Fruit fly (Drosophila melanogaster) whole organism, embryonic: ENCODE results near the gene Adgf-B.
A peak's percentile ranks its signal among the peaks of the same experiment; 100 is the strongest.

ENCODE experiments used
- BEAF-32 ChIP-seq: fragments of 200-800 bp; sonication (Bioruptor generic); optimal IDR thresholded peaks from 3 replicates; lab custom pipeline; 2017; ENCODE audit warnings: missing biosample characterization, missing genetic modification characterization, mild to moderate bottlenecking, moderate library complexity, missing genetic modification reagents
- CG10274 ChIP-seq: fragments of 200-800 bp; sonication (Bioruptor generic); optimal IDR thresholded peaks from 3 replicates; lab custom pipeline; 2017; ENCODE audit warnings: missing biosample characterization, mild to moderate bottlenecking, missing genetic modification characterization
- CG10321 ChIP-seq: fragments of 200-800 bp; sonication (Bioruptor generic); IDR thresholded peaks from 2 replicates; pipeline ENCODE4 v1.3.6; 2022; ENCODE audit warnings: missing biosample characterization, missing genetic modification characterization
- CG10431 ChIP-seq: fragments of 200-800 bp; sonication (Bioruptor generic); optimal IDR thresholded peaks from 3 replicates; lab custom pipeline; 2018; ENCODE audit warnings: missing biosample characterization, mild to moderate bottlenecking, missing genetic modification characterization
- CG10565 ChIP-seq: fragments of 200-800 bp; sonication (Bioruptor generic); optimal IDR thresholded peaks from 3 replicates; lab custom pipeline; 2016; ENCODE audit warnings: missing biosample characterization, mild to moderate bottlenecking, missing genetic modification characterization
- CG11085 ChIP-seq: fragments of 200-800 bp; sonication (Bioruptor generic); IDR thresholded peaks from 2 replicates; pipeline ENCODE4 v1.3.6; 2022; ENCODE audit warnings: missing biosample characterization, missing genetic modification characterization
- CG12155 ChIP-seq: fragments of 200-800 bp; sonication (Bioruptor generic); optimal IDR thresholded peaks from 3 replicates; lab custom pipeline; 2016; ENCODE audit warnings: missing biosample characterization, missing genetic modification characterization
- CG12942 ChIP-seq: fragments of 200-800 bp; sonication (Bioruptor generic); optimal IDR thresholded peaks from 3 replicates; lab custom pipeline; 2016; ENCODE audit warnings: missing biosample characterization, missing genetic modification characterization
- CG13894 ChIP-seq: fragments of 200-800 bp; sonication (Bioruptor generic); optimal IDR thresholded peaks from 3 replicates; lab custom pipeline; 2018; ENCODE audit warnings: missing biosample characterization, mild to moderate bottlenecking, missing genetic modification characterization, moderate library complexity
- CG16863 ChIP-seq: fragments of 200-800 bp; sonication (Bioruptor generic); optimal IDR thresholded peaks from 3 replicates; lab custom pipeline; 2016; ENCODE audit warnings: missing biosample characterization, missing genetic modification characterization
- CG17385 ChIP-seq: fragments of 200-800 bp; sonication (Bioruptor generic); optimal IDR thresholded peaks from 3 replicates; lab custom pipeline; 2018; ENCODE audit warnings: missing biosample characterization, mild to moderate bottlenecking, missing genetic modification characterization
- CG17912 ChIP-seq: fragments of 200-800 bp; sonication (Bioruptor generic); optimal IDR thresholded peaks from 2 replicates; lab custom pipeline; 2018; ENCODE audit warnings: missing biosample characterization, mild to moderate bottlenecking, missing genetic modification characterization
- CG32532 ChIP-seq: fragments of 200-800 bp; sonication (Bioruptor generic); IDR thresholded peaks from 2 replicates; pipeline ENCODE4 v1.3.6; 2022; ENCODE audit warnings: missing biosample characterization, missing genetic modification characterization
- CG4424 ChIP-seq: fragments of 200-800 bp; sonication (Bioruptor generic); optimal IDR thresholded peaks from 3 replicates; lab custom pipeline; 2016; ENCODE audit warnings: missing biosample characterization, missing genetic modification characterization
- CG6254 ChIP-seq: fragments of 200-800 bp; sonication (Bioruptor generic); optimal IDR thresholded peaks from 3 replicates; lab custom pipeline; 2017; ENCODE audit warnings: mild to moderate bottlenecking, missing biosample characterization, missing genetic modification reagents, missing genetic modification characterization
- CG6791 ChIP-seq: fragments of 200-800 bp; sonication (Bioruptor generic); IDR thresholded peaks from 3 replicates; pipeline ENCODE4 v1.3.6; 2022; ENCODE audit warnings: missing biosample characterization, missing genetic modification characterization; ENCODE audit not compliant: partially characterized antibody
- CG8924 ChIP-seq: fragments of 200-800 bp; optimal IDR thresholded peaks from 3 replicates; lab custom pipeline; 2019; ENCODE audit warnings: missing biosample characterization, mild to moderate bottlenecking, missing genetic modification characterization, moderate library complexity
- CG9797 ChIP-seq: fragments of 200-800 bp; sonication (Bioruptor generic); optimal IDR thresholded peaks from 3 replicates; lab custom pipeline; 2018; ENCODE audit warnings: missing biosample characterization, mild to moderate bottlenecking, missing genetic modification characterization
- Chrac-16 ChIP-seq: fragments of 200-800 bp; sonication (Bioruptor generic); optimal IDR thresholded peaks from 3 replicates; lab custom pipeline; 2016; ENCODE audit warnings: missing biosample characterization, missing genetic modification characterization
- Dll ChIP-seq: fragments of 200-800 bp; sonication (Bioruptor generic); IDR thresholded peaks from 4 replicates; pipeline ENCODE4 v1.3.6; 2022; ENCODE audit warnings: missing biosample characterization, missing genetic modification characterization; ENCODE audit not compliant: partially characterized antibody
- Elba2 ChIP-seq: fragments of 200-800 bp; sonication (Bioruptor generic); optimal IDR thresholded peaks from 3 replicates; lab custom pipeline; 2016; ENCODE audit warnings: missing biosample characterization, missing genetic modification characterization
- Ets97D ChIP-seq: fragments of 200-800 bp; sonication (Bioruptor generic); optimal IDR thresholded peaks from 3 replicates; lab custom pipeline; 2016; ENCODE audit warnings: missing biosample characterization, missing genetic modification characterization
- GATAe ChIP-seq: fragments of 200-800 bp; sonication (Bioruptor generic); conservative IDR thresholded peaks from 2 replicates; pipeline ENCODE4 v1.3.6; 2022; ENCODE audit warnings: missing biosample characterization, missing genetic modification characterization
- HHEX ChIP-seq: fragments of 200-800 bp; sonication (Bioruptor generic); optimal IDR thresholded peaks from 3 replicates; lab custom pipeline; 2017; ENCODE audit warnings: missing biosample characterization, mild to moderate bottlenecking, missing genetic modification characterization, missing genetic modification reagents
- HLH3B ChIP-seq: fragments of 200-800 bp; sonication (Bioruptor generic); IDR thresholded peaks from 2 replicates; pipeline ENCODE4 v1.3.6; 2022; ENCODE audit warnings: missing biosample characterization, missing genetic modification characterization
- HmgZ ChIP-seq: fragments of 200-800 bp; sonication (Bioruptor generic); optimal IDR thresholded peaks from 2 replicates; lab custom pipeline; 2018; ENCODE audit warnings: missing biosample characterization, mild to moderate bottlenecking, missing genetic modification characterization
- Hmx ChIP-seq: fragments of 200-800 bp; sonication (Bioruptor generic); optimal IDR thresholded peaks from 2 replicates; lab custom pipeline; 2016; ENCODE audit warnings: missing biosample characterization, missing genetic modification characterization
- Jarid2 ChIP-seq: fragments of 200-800 bp; sonication (Bioruptor generic); optimal IDR thresholded peaks from 3 replicates; lab custom pipeline; 2017; ENCODE audit warnings: mild to moderate bottlenecking, missing biosample characterization, missing genetic modification reagents, missing genetic modification characterization
- Myb ChIP-seq: fragments of 200-800 bp; sonication (Bioruptor generic); optimal IDR thresholded peaks from 2 replicates; lab custom pipeline; 2016; ENCODE audit warnings: missing biosample characterization, missing genetic modification characterization
- Neu2 ChIP-seq: fragments of 200-800 bp; sonication (Bioruptor generic); optimal IDR thresholded peaks from 3 replicates; lab custom pipeline; 2016; ENCODE audit warnings: missing biosample characterization, missing genetic modification characterization, borderline replicate concordance
- Pdp1 ChIP-seq, 2 experiments: fragments of 200-800 bp; sonication (Bioruptor generic); optimal IDR thresholded peaks; 3 replicates each; lab custom pipeline; 2016; ENCODE audit warnings: missing biosample characterization in 2 of 2, missing genetic modification characterization in 2 of 2, mild to moderate bottlenecking in 1 of 2, moderate library complexity in 1 of 2
- Sox102F ChIP-seq: fragments of 200-800 bp; sonication (Bioruptor generic); optimal IDR thresholded peaks from 2 replicates; lab custom pipeline; 2018; ENCODE audit warnings: missing biosample characterization, mild to moderate bottlenecking, missing genetic modification characterization, moderate library complexity
- Tbp ChIP-seq: fragments of >200 bp; optimal IDR thresholded peaks from 2 replicates; lab custom pipeline; 2018; ENCODE audit warnings: missing biosample characterization, missing genetic modification characterization
- Vsx1 ChIP-seq: fragments of 200-800 bp; sonication (Bioruptor generic); optimal IDR thresholded peaks from 2 replicates; lab custom pipeline; 2017; ENCODE audit warnings: missing biosample characterization, mild to moderate bottlenecking, missing genetic modification characterization, missing genetic modification reagents
- YL-1 ChIP-seq: fragments of 200-800 bp; sonication (Bioruptor generic); optimal IDR thresholded peaks from 3 replicates; lab custom pipeline; 2017; ENCODE audit warnings: missing biosample characterization, mild to moderate bottlenecking, missing genetic modification characterization
- az2 ChIP-seq: fragments of 200-800 bp; sonication (Bioruptor generic); optimal IDR thresholded peaks from 3 replicates; lab custom pipeline; 2016; ENCODE audit warnings: missing biosample characterization, missing genetic modification characterization
- chinmo ChIP-seq: fragments of 200-800 bp; sonication (Bioruptor generic); IDR thresholded peaks from 4 replicates; pipeline ENCODE4 v1.3.6; 2022; ENCODE audit warnings: missing biosample characterization, missing genetic modification characterization; ENCODE audit not compliant: partially characterized antibody
- croc ChIP-seq: fragments of 200-800 bp; sonication (Bioruptor generic); conservative IDR thresholded peaks from 3 replicates; pipeline ENCODE4 v1.3.6; 2022; ENCODE audit warnings: missing biosample characterization, missing genetic modification characterization
- disco-r ChIP-seq: fragments of 200-800 bp; sonication (Bioruptor generic); optimal IDR thresholded peaks from 2 replicates; lab custom pipeline; 2016; ENCODE audit warnings: missing biosample characterization, missing genetic modification characterization
- dysf ChIP-seq: fragments of 200-800 bp; sonication (Bioruptor generic); IDR thresholded peaks from 3 replicates; pipeline ENCODE4 v1.3.6; 2022; ENCODE audit warnings: missing biosample characterization, missing genetic modification characterization
- fd102C ChIP-seq: fragments of 200-800 bp; sonication (Bioruptor generic); optimal IDR thresholded peaks from 2 replicates; lab custom pipeline; 2018; ENCODE audit warnings: missing biosample characterization, mild to moderate bottlenecking, missing genetic modification characterization, moderate library complexity
- gce ChIP-seq: fragments of 200-800 bp; sonication (Bioruptor generic); IDR thresholded peaks from 3 replicates; pipeline ENCODE4 v1.3.6; 2022; ENCODE audit warnings: missing biosample characterization, missing genetic modification characterization
- kah ChIP-seq: fragments of 200-800 bp; sonication (Bioruptor generic); optimal IDR thresholded peaks from 2 replicates; lab custom pipeline; 2018; ENCODE audit warnings: missing biosample characterization, mild to moderate bottlenecking, missing genetic modification characterization
- klu ChIP-seq: fragments of 200-800 bp; sonication (Bioruptor generic); IDR thresholded peaks from 2 replicates; pipeline ENCODE4 v1.3.6; 2022; ENCODE audit warnings: missing biosample characterization, missing genetic modification characterization
- mld ChIP-seq: fragments of 200-800 bp; sonication (Bioruptor generic); IDR thresholded peaks from 3 replicates; pipeline ENCODE4 v1.3.6; 2022; ENCODE audit warnings: missing biosample characterization, missing genetic modification characterization; ENCODE audit not compliant: partially characterized antibody
- nmo ChIP-seq: fragments of 200-800 bp; sonication (Bioruptor generic); optimal IDR thresholded peaks from 2 replicates; lab custom pipeline; 2018; ENCODE audit warnings: missing biosample characterization, mild to moderate bottlenecking, missing genetic modification characterization, moderate library complexity
- prd ChIP-seq, 3 experiments: fragments of >200 bp in 2 of 3; fragments of 200-800 bp in 1 of 3; sonication (Bioruptor generic) in 1 of 3; optimal IDR thresholded peaks in 2 of 3; IDR thresholded peaks in 1 of 3; 2 replicates in 2 of 3; 3 replicates in 1 of 3; pipeline versions ENCODE4 v1.3.6 to Lab custom; 2017 to 2022; ENCODE audit warnings: missing biosample characterization in 1 of 3, missing genetic modification characterization in 1 of 3
- trh ChIP-seq: fragments of 200-800 bp; sonication (Bioruptor generic); optimal IDR thresholded peaks from 2 replicates; lab custom pipeline; 2016; ENCODE audit warnings: missing biosample characterization, missing genetic modification characterization
- ttk ChIP-seq: fragments of 200-800 bp; sonication (Bioruptor generic); IDR thresholded peaks from 2 replicates; pipeline ENCODE4 v2.1.2; 2022; ENCODE audit warnings: missing biosample characterization, missing genetic modification characterization
- yki ChIP-seq: fragments of >200 bp; optimal IDR thresholded peaks from 3 replicates; lab custom pipeline; 2018
- zen2 ChIP-seq: fragments of 200-800 bp; sonication (Bioruptor generic); IDR thresholded peaks from 3 replicates; pipeline ENCODE4 v1.3.6; 2022; ENCODE audit warnings: missing biosample characterization, missing genetic modification characterization; ENCODE audit not compliant: partially characterized antibody

Adgf-B gene

dm6 chr3L:17754285-17754684 is 3.9 kb upstream of the Adgf-B start (continued):
- TF ChIP-seq CG12942 (GFP tag; lab: Kevin White, UChicago) = no peak
- no peak for TF ChIP-seq CG6254
- TF ChIP-seq klu (GFP tag; lab: Robert Waterston, UW) = no peak
- no peak for TF ChIP-seq CG10431 (GFP tag; lab: Kevin White, UChicago)
- no peak for TF ChIP-seq disco-r
- no peak for TF ChIP-seq CG10321 (GFP tag; lab: Robert Waterston, UW)
- no peak for TF ChIP-seq zen2 (GFP tag; lab: Robert Waterston, UW)
- TF ChIP-seq fd102C (GFP tag; lab: Kevin White, UChicago) = no peak
- no peak for TF ChIP-seq Tbp (GFP tag; lab: Kevin White, UChicago)
- no peak for TF ChIP-seq CG9797 (GFP tag; lab: Kevin White, UChicago)
- TF ChIP-seq CG16863 = no peak
- TF ChIP-seq trh (GFP tag; lab: Kevin White, UChicago) = no peak
- TF ChIP-seq kah (GFP tag; lab: Kevin White, UChicago) = no peak
- TF ChIP-seq CG10565 (GFP tag; lab: Kevin White, UChicago) = no peak
- no peak for TF ChIP-seq gce (GFP tag; lab: Robert Waterston, UW)
- no peak for TF ChIP-seq YL-1 (GFP tag; lab: Kevin White, UChicago)
- TF ChIP-seq croc = no peak
- TF ChIP-seq CG13894 (tag; lab: Kevin White, UChicago) = no peak
- TF ChIP-seq Neu2 (GFP tag; lab: Kevin White, UChicago) = no peak
- TF ChIP-seq CG4424 (GFP tag; lab: Kevin White, UChicago) = no peak
- TF ChIP-seq dysf (GFP tag; lab: Robert Waterston, UW) = 0 out of 3 replicates have a peak, but pooled peaks have one; percentile 5
- TF ChIP-seq CG10274 (GFP tag; lab: Kevin White, UChicago) = no peak
- TF ChIP-seq Jarid2 (GFP tag; lab: Kevin White, UChicago) = peak; percentile 2
- no peak for TF ChIP-seq HHEX (GFP tag; lab: Kevin White, UChicago)
- no peak for TF ChIP-seq HLH3B (GFP tag; lab: Robert Waterston, UW)
- no peak for TF ChIP-seq CG6791
- TF ChIP-seq HmgZ (tag; lab: Kevin White, UChicago) = peak; percentile 22
- no peak for TF ChIP-seq Dll
- TF ChIP-seq Chrac-16 (GFP tag; lab: Kevin White, UChicago) = no peak
- TF ChIP-seq Hmx = no peak
- no peak for TF ChIP-seq Vsx1 (GFP tag; lab: Kevin White, UChicago)
- TF ChIP-seq yki (lab: Kevin White, UChicago) = no peak
- TF ChIP-seq GATAe = peak; percentile 88
- TF ChIP-seq CG8924 (tag; lab: Kevin White, UChicago) = no peak
- no peak for TF ChIP-seq CG12155 (GFP tag; lab: Kevin White, UChicago)
- TF ChIP-seq nmo (GFP tag; lab: Kevin White, UChicago) = no peak
- no peak for TF ChIP-seq prd (optimal IDR thresholded peaks at IDR 0.05; lab: Kevin White, UChicago)
- TF ChIP-seq prd (GFP tag; IDR thresholded peaks at IDR 0.05; lab: Robert Waterston, UW) = no peak
- TF ChIP-seq Elba2 (GFP tag; lab: Kevin White, UChicago) = no peak
- no peak for TF ChIP-seq mld (GFP tag; lab: Robert Waterston, UW)
- 0 out of 4 replicates have a peak, but pooled peaks have one; percentile 49 for TF ChIP-seq chinmo (GFP tag; lab: Robert Waterston, UW)
- no peak for TF ChIP-seq ttk (GFP tag; lab: Robert Waterston, UW)
- no peak for TF ChIP-seq Pdp1 (GFP tag; optimal IDR thresholded peaks at IDR 0.05; lab: Kevin White, UChicago)
- TF ChIP-seq az2 (GFP tag; lab: Kevin White, UChicago) = no peak
- TF ChIP-seq CG32532 (GFP tag; lab: Robert Waterston, UW) = no peak
- TF ChIP-seq BEAF-32 = no peak
- TF ChIP-seq CG17912 (GFP tag; lab: Kevin White, UChicago) = no peak
- no peak for TF ChIP-seq CG11085 (GFP tag; lab: Robert Waterston, UW)
- no peak for TF ChIP-seq CG17385
- TF ChIP-seq Sox102F = no peak
- TF ChIP-seq Ets97D (GFP tag; lab: Kevin White, UChicago) = no peak
- no peak for TF ChIP-seq Myb (GFP tag; lab: Kevin White, UChicago)
